Worm (Caenorhabditis elegans): Measurements from ENCODE around the gene nspe-1.

- no peak for TF ChIP-seq mdl-1 (tag; optimal IDR thresholded peaks at IDR 0.05)
- TF ChIP-seq nhr-28 (tag; optimal IDR thresholded peaks at IDR 0.05): no peak
These were observed at the start of gene nspe-1 for ce11 chrII:12620764-12621163.

Measured in whole organism, L1 larva.